Fruit fly (Drosophila melanogaster): ENCODE results near the gene Vha26.

DNA sequence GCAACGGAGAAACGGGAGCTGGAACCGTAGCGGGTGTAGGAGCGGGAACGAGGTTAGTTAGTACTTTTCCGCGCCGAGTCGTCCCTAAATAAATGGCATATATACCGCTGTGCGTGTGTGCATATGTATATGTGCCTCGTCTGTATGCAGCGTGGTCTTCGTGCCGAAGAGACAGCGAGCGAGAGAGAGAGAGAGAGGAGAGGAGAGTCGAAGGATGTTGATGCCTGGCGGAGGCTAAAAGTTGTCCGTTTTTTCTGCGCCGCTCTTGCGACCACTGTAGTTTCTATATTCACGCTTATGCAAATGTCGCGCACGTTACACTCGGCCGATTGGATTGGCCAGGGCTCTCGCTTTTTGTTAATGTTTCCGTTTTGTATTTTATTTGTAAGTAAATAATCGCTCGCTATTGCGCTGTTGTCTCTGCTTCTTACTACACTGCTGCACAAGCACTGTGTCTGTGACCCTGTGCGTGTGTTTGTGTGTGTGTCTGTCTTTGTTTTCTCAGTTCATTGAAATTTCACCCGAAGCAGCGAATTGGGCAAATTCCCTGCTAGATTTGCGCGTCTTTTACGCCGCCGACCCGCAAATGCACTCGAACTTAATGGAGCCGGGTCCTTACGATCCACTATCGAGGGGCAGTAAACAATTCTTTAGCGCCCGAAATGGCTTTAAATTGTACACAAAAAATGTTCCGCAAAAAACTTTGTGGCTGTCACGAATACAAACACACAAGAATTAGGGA is 21.0 kb downstream of the Vha26 start, which contains the start of gene Rga:
- TF ChIP-seq jing (GFP tag; optimal IDR thresholded peaks at IDR 0.05) (no peak), CG17802 (tag; optimal IDR thresholded peaks at IDR 0.05) (no peak), CG8944 (GFP tag; optimal IDR thresholded peaks at IDR 0.05) (no peak), CG16863 (GFP tag; optimal IDR thresholded peaks at IDR 0.05) (no peak), Hr78 (GFP tag; optimal IDR thresholded peaks at IDR 0.05) (peak in 1 of 2 experiments; percentile 63), pita (GFP tag; optimal IDR thresholded peaks at IDR 0.05) (no peak), dmrt99B (tag; optimal IDR thresholded peaks at IDR 0.05) (no peak)

Measured in whole organism, embryonic.